Fruit fly (Drosophila melanogaster): ENCODE results near the gene Trp1.
A peak's percentile ranks its signal among the peaks of the same experiment; 100 is the strongest.

Gene Trp1

DNA sequence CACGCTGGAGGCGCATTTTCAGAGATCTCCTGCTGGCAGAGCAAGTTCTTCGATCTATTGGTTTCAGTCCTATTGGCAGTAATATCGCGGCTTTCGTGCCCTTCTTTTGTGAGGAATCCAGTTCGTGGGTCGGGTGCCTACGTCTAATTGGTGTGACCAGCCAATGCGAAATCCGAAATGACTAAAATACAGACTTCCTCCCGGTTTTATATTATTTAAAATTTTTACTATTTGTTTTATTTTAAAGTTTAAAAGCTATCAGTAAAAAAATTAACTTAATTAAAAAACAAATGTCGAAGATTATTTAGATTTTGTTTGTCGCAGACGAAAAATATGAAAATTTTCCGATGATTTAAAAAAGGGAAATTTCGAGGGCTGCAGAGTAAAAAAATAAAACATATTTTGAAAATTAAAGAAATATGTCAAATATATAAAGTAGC is 45.6 kb upstream of the Trp1 start, which contains the start of gene CG5850 (continued):
- TF ChIP-seq Bteb2 (GFP tag; optimal IDR thresholded peaks at IDR 0.05) (no peak), CG6689 (GFP tag; IDR thresholded peaks at IDR 0.05) (no peak), Elba2 (GFP tag; optimal IDR thresholded peaks at IDR 0.05) (peak; percentile 94), sna (GFP tag; IDR thresholded peaks at IDR 0.05; ENCODE audit: partially characterized antibody) (0 out of 2 replicates have a peak, but pooled peaks have one; percentile 33), CoRest (tag; optimal IDR thresholded peaks at IDR 0.05) (peak; percentile 52), sqz (GFP tag; optimal IDR thresholded peaks at IDR 0.05) (peak; percentile 34), Fer1 (GFP tag; optimal IDR thresholded peaks at IDR 0.05) (peak; percentile 34)

DNA sequence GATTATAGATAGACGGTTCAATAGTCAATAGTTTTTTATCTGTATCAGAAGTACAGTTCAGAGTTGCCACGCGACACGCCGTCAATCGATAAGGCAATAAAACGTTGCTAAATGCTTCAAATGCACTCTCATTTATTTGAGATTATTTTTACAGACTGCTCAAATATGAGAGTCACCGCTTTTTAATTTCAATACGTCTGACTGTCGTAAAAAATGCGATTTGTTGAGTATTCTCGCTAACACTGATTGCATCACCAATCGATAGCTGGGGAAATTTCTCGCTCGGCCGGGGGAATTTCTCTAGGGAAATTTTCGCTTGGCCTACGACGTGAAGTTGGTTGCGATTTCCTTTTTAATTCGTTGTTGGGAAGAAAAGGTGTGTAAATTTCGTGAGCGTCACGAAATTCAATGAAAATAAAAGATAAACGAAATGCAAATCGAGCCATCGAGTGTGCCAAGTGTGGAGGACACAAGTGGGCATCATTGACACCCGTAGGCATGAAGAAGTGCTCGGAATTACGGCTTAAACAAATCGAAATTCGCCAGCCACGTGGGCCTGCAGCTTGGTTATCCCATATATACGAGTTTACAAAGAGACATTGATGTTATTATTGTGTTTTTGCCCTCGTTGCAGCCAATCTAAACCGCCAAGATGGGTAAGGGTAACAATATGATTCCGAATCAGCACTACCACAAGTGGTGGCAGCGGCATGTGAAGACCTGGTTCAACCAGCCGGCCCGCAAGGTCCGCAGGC is 42.0 kb upstream of the Trp1 start, which contains the start of the genes Dref and RpL13:
Gene Dref, minus strand, starts transcription at position 247 of the 755 bp plus-strand sequence.
Gene RpL13, plus strand, starts transcription at position 331 of the 755 bp plus-strand sequence.
- TF ChIP-seq zfh2 (GFP tag; optimal IDR thresholded peaks at IDR 0.05), result peak; percentile 83
- peak; percentile 70 for TF ChIP-seq CG1792 (GFP tag; optimal IDR thresholded peaks at IDR 0.05)
- TF ChIP-seq Max (GFP tag; optimal IDR thresholded peaks at IDR 0.05), result peak; percentile 73
- no peak for TF ChIP-seq CG1832 (GFP tag; optimal IDR thresholded peaks at IDR 0.05)
- TF ChIP-seq CG11504 (tag; optimal IDR thresholded peaks at IDR 0.05), result no peak
- peak; percentile 57 to 79 for TF ChIP-seq bsh (GFP tag; optimal IDR thresholded peaks at IDR 0.05)
- peak; percentile 85 for TF ChIP-seq CG13287 (GFP tag; IDR thresholded peaks at IDR 0.05; ENCODE audit: partially characterized antibody)
- TF ChIP-seq CG10654 (GFP tag; optimal IDR thresholded peaks at IDR 0.05), result peak; percentile 79
- TF ChIP-seq CG12155 (GFP tag; optimal IDR thresholded peaks at IDR 0.05), result peak; percentile 69
- peak; percentile 52 for TF ChIP-seq Neu2 (GFP tag; optimal IDR thresholded peaks at IDR 0.05; ENCODE audit: borderline replicate concordance)
- peak; percentile 77 for TF ChIP-seq corto (GFP tag; optimal IDR thresholded peaks at IDR 0.05)
- peak; percentile 86 for TF ChIP-seq en (GFP tag; optimal IDR thresholded peaks at IDR 0.05)
- peak; percentile 85 for TF ChIP-seq fd102C (GFP tag; optimal IDR thresholded peaks at IDR 0.05)
- peak; percentile 78 for TF ChIP-seq maf-S (GFP tag; optimal IDR thresholded peaks at IDR 0.05)
- peak; percentile 37; the same call in 1 of the 2 replicates for TF ChIP-seq CG32772 (GFP tag; IDR thresholded peaks at IDR 0.05)
- peak; percentile 95 for TF ChIP-seq Fer1 (GFP tag; optimal IDR thresholded peaks at IDR 0.05)
- peak; percentile 93 for TF ChIP-seq otp (GFP tag; IDR thresholded peaks at IDR 0.05)
- peak; percentile 41 for TF ChIP-seq TFAM (GFP tag; optimal IDR thresholded peaks at IDR 0.05)
- peak; percentile 78 for TF ChIP-seq run (tag; optimal IDR thresholded peaks at IDR 0.05)
- peak in 1 of 3 experiments; percentile 80 for TF ChIP-seq Stat92E (GFP tag; optimal IDR thresholded peaks at IDR 0.05)
- TF ChIP-seq row (GFP tag; IDR thresholded peaks at IDR 0.05), result peak; percentile 81
- TF ChIP-seq CoRest (tag; optimal IDR thresholded peaks at IDR 0.05), result peak; percentile 76
- no peak for TF ChIP-seq eve (GFP tag; optimal IDR thresholded peaks at IDR 0.05)
- TF ChIP-seq CG30431 (GFP tag; optimal IDR thresholded peaks at IDR 0.05), result peak; percentile 49
- peak; percentile 13; the same call in 1 of the 4 replicates for TF ChIP-seq Gug (GFP tag; IDR thresholded peaks at IDR 0.05)
- TF ChIP-seq Eip74EF (GFP tag; optimal IDR thresholded peaks at IDR 0.05), result peak in 1 of 2 experiments; percentile 84
- peak; percentile 86 for TF ChIP-seq gcm (GFP tag; optimal IDR thresholded peaks at IDR 0.05)
- peak; percentile 94 for TF ChIP-seq CG6854 (GFP tag; optimal IDR thresholded peaks at IDR 0.05)
- peak; percentile 65 for TF ChIP-seq CG9797 (GFP tag; optimal IDR thresholded peaks at IDR 0.05)
- peak; percentile 74 for TF ChIP-seq ERR (GFP tag; optimal IDR thresholded peaks at IDR 0.05)
- TF ChIP-seq CG3838 (GFP tag; optimal IDR thresholded peaks at IDR 0.05), result peak; percentile 71
- TF ChIP-seq CG10147 (GFP tag; optimal IDR thresholded peaks at IDR 0.05), result peak; percentile 81
- peak; percentile 69 for TF ChIP-seq ind (GFP tag; optimal IDR thresholded peaks at IDR 0.05)
- peak; percentile 60 for TF ChIP-seq CG7372 (GFP tag; IDR thresholded peaks at IDR 0.05)
- peak; percentile 55 for TF ChIP-seq Hmx (GFP tag; optimal IDR thresholded peaks at IDR 0.05)
- peak; percentile 69 for TF ChIP-seq CG14050 (GFP tag; IDR thresholded peaks at IDR 0.05)
- peak; percentile 60 for TF ChIP-seq pros (GFP tag; optimal IDR thresholded peaks at IDR 0.05)
- peak; percentile 41; the same call in 1 of the 2 replicates for TF ChIP-seq klu (GFP tag; IDR thresholded peaks at IDR 0.05)
- peak in 1 of 2 experiments; percentile 47 for TF ChIP-seq Hr78 (GFP tag; optimal IDR thresholded peaks at IDR 0.05)
- peak; percentile 90 for TF ChIP-seq slp2 (GFP tag; optimal IDR thresholded peaks at IDR 0.05)
- peak; percentile 66 for TF ChIP-seq CG14014 (GFP tag; IDR thresholded peaks at IDR 0.05)
